Worm (Caenorhabditis elegans): Measurements from ENCODE around the gene dyrb-1.

Gene dyrb-1

ce11 chrII:9078351-9078750, 28.6 kb downstream of the dyrb-1 start:
- TF ChIP-seq ama-1 (optimal IDR thresholded peaks at IDR 0.05) = no peak
- TF ChIP-seq scrt-1 (GFP tag; IDR thresholded peaks at IDR 0.05) = no peak
- TF ChIP-seq hmbx-1 (tag; optimal IDR thresholded peaks at IDR 0.05) = no peak
- no peak for TF ChIP-seq tra-4 (tag; optimal IDR thresholded peaks at IDR 0.05)
- no peak for TF ChIP-seq ceh-13 (GFP tag; optimal IDR thresholded peaks at IDR 0.05)
- no peak for TF ChIP-seq hmg-4 (GFP tag; optimal IDR thresholded peaks at IDR 0.05)
- no peak for TF ChIP-seq aly-1 (tag; optimal IDR thresholded peaks at IDR 0.05)
- TF ChIP-seq tbx-11 (GFP tag; IDR thresholded peaks at IDR 0.05) = no peak
- no peak for TF ChIP-seq F13C5.2 (tag; optimal IDR thresholded peaks at IDR 0.05)
- TF ChIP-seq sea-1 (GFP tag; conservative IDR thresholded peaks at IDR 0.05) = no peak
- TF ChIP-seq ceh-36 (tag; optimal IDR thresholded peaks at IDR 0.05) = no peak
- TF ChIP-seq B0310.2 (tag; optimal IDR thresholded peaks at IDR 0.05) = no peak
- no peak for TF ChIP-seq hnd-1 (tag; optimal IDR thresholded peaks at IDR 0.05)

DNA sequence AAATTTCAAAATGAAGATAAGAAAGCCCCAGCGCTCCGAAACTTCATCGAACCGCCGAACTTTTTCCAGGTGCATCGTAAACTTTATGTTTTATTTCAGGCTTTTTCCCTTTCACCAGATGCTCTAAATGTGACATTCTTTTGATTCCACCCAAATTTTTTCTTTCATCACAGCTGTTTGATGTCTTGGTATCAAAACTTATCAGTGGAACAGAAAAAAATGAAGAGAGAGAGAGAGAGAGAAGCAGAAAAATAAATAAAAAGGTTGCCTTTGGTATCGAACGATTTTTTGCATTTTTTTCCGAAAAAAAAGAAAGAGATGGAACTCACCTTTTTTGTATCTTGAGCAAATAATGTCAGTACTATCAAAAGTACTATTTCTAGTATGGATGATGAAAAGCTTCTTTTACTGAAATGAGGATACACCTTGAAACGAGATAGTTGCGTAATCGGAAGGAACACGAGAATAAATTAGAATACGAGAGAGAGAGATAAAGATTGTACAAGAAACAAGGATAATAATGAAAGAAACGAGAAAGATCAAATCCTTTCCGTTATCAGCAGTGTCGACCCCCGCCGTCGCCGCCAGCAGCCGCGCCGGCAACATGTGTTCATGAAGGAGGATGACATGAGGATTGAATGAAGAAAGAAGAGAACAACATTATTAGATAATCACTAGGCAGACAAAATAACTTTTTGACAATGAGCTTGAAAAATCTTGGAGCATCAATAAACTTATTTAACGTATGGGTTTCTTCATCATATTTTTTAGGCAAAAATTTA, 30.7 kb downstream of the dyrb-1 start:
- TF ChIP-seq pes-1 (GFP tag; IDR thresholded peaks at IDR 0.05) (no peak), flt-1 (GFP tag; IDR thresholded peaks at IDR 0.05) (no peak), B0310.2 (tag; optimal IDR thresholded peaks at IDR 0.05) (no peak), ceh-13 (GFP tag; optimal IDR thresholded peaks at IDR 0.05) (no peak), tbx-11 (GFP tag; IDR thresholded peaks at IDR 0.05) (no peak), scrt-1 (GFP tag; IDR thresholded peaks at IDR 0.05) (no peak), ets-7 (tag; optimal IDR thresholded peaks at IDR 0.05) (no peak), hmg-4 (GFP tag; optimal IDR thresholded peaks at IDR 0.05) (no peak), sea-1 (GFP tag; conservative IDR thresholded peaks at IDR 0.05) (no peak), hmbx-1 (tag; optimal IDR thresholded peaks at IDR 0.05) (no peak), tbx-37 (GFP tag; conservative IDR thresholded peaks at IDR 0.05) (no peak), tra-4 (tag; optimal IDR thresholded peaks at IDR 0.05) (no peak), aly-1 (tag; optimal IDR thresholded peaks at IDR 0.05) (no peak), ceh-36 (tag; optimal IDR thresholded peaks at IDR 0.05) (no peak), hnd-1 (tag; optimal IDR thresholded peaks at IDR 0.05) (no peak), F13C5.2 (tag; optimal IDR thresholded peaks at IDR 0.05) (no peak)

ce11 chrII:9074492-9074891, 32.5 kb downstream of the dyrb-1 start:
- TF ChIP-seq sea-1 (GFP tag; conservative IDR thresholded peaks at IDR 0.05) = no peak
- TF ChIP-seq ets-7 (tag; optimal IDR thresholded peaks at IDR 0.05) = no peak
- no peak for TF ChIP-seq aly-1 (tag; optimal IDR thresholded peaks at IDR 0.05)
- no peak for TF ChIP-seq pes-1 (GFP tag; IDR thresholded peaks at IDR 0.05)
- TF ChIP-seq B0310.2 (tag; optimal IDR thresholded peaks at IDR 0.05) = no peak
- TF ChIP-seq tbx-11 (GFP tag; IDR thresholded peaks at IDR 0.05) = no peak
- TF ChIP-seq hmbx-1 (tag; optimal IDR thresholded peaks at IDR 0.05) = no peak
- TF ChIP-seq scrt-1 (GFP tag; IDR thresholded peaks at IDR 0.05) = no peak
- no peak for TF ChIP-seq ceh-13 (GFP tag; optimal IDR thresholded peaks at IDR 0.05)
- no peak for TF ChIP-seq tbx-37 (GFP tag; conservative IDR thresholded peaks at IDR 0.05)
- no peak for TF ChIP-seq F13C5.2 (tag; optimal IDR thresholded peaks at IDR 0.05)

DNA sequence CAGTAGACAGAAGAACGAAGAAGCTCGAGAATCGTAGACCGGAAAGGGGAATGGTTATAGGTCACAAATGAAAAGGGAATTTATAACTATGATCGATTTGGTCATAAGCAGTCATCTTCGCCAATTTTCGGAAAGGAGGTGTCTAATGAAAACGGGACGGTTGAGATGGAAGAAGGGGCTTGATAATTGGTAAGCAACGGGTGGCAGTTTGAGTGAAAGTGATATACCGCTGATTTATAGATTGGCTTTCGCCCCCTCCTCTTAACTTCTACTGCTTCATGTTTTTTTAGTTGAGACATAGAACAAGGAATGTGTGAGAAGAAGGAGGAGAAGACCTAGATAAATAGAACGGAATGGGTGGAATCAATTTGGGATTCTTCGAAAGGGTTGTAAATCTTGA, 34.2 kb downstream of the dyrb-1 start:
- TF ChIP-seq sea-1 (GFP tag; conservative IDR thresholded peaks at IDR 0.05) = no peak
- no peak for TF ChIP-seq tra-4 (tag; optimal IDR thresholded peaks at IDR 0.05)
- no peak for TF ChIP-seq pes-1 (GFP tag; IDR thresholded peaks at IDR 0.05)
- TF ChIP-seq hmg-4 (GFP tag; optimal IDR thresholded peaks at IDR 0.05) = no peak
- no peak for TF ChIP-seq scrt-1 (GFP tag; IDR thresholded peaks at IDR 0.05)
- TF ChIP-seq ceh-36 (tag; optimal IDR thresholded peaks at IDR 0.05) = no peak
- no peak for TF ChIP-seq ceh-13 (GFP tag; optimal IDR thresholded peaks at IDR 0.05)
- TF ChIP-seq ets-7 (tag; optimal IDR thresholded peaks at IDR 0.05) = no peak
- no peak for TF ChIP-seq ama-1 (optimal IDR thresholded peaks at IDR 0.05)
- no peak for TF ChIP-seq F13C5.2 (tag; optimal IDR thresholded peaks at IDR 0.05)
- TF ChIP-seq tbx-37 (GFP tag; conservative IDR thresholded peaks at IDR 0.05) = no peak
- no peak for TF ChIP-seq hnd-1 (tag; optimal IDR thresholded peaks at IDR 0.05)
- no peak for TF ChIP-seq hmbx-1 (tag; optimal IDR thresholded peaks at IDR 0.05)
- no peak for TF ChIP-seq tbx-11 (GFP tag; IDR thresholded peaks at IDR 0.05)
- TF ChIP-seq flt-1 (GFP tag; IDR thresholded peaks at IDR 0.05) = no peak
- no peak for TF ChIP-seq B0310.2 (tag; optimal IDR thresholded peaks at IDR 0.05)

DNA sequence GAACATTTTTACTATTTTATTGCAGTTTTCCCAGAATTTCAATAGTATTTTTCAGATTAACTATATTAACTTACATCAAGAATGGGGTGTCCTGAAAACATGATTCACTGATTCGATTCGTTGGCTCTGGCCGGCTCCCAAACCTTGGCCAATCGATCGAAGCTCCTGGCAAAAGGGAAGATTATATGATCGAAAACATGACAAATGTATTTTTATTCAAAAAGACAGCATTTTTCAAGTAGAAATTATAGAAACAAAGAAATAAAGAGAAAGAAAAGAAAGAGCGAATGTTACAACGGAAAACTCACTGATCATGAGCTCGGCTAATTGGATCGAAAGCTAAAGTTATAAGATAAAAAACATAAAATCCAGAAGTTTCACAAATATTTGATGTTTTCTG, 36.2 kb downstream of the dyrb-1 start, which contains the start of gene T24B8.4:
T24B8.4 (minus strand) TSS at position 101 of the 400 bp plus-strand sequence.
- no peak for TF ChIP-seq ets-7 (tag; optimal IDR thresholded peaks at IDR 0.05)

DNA sequence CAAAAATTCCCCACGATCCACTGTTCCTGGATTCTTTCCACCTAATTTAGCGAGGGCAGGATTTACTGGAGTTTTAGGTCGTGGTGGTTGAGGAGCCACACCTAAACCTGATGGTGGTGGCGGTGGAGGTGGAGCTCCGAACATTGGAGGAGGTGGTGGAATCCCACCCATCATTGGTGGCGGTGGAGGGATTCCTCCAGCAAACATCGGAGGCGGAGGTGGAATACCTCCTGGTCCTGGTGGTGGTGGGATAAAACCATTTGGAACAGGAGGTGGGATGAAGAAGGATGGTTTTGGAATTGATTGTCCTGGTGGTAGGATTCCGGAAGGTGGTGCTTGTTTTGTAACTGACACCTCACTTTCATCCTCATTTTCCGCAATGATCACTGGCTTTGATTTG, 37.1 kb downstream of the dyrb-1 start:
- TF ChIP-seq aly-1 (tag; optimal IDR thresholded peaks at IDR 0.05) (no peak), ceh-36 (tag; optimal IDR thresholded peaks at IDR 0.05) (no peak), F13C5.2 (tag; optimal IDR thresholded peaks at IDR 0.05) (no peak), tbx-11 (GFP tag; IDR thresholded peaks at IDR 0.05) (no peak), ceh-13 (GFP tag; optimal IDR thresholded peaks at IDR 0.05) (no peak), ets-7 (tag; optimal IDR thresholded peaks at IDR 0.05) (no peak), tra-4 (tag; optimal IDR thresholded peaks at IDR 0.05) (no peak), pes-1 (GFP tag; IDR thresholded peaks at IDR 0.05) (no peak), hmg-4 (GFP tag; optimal IDR thresholded peaks at IDR 0.05) (no peak), sea-1 (GFP tag; conservative IDR thresholded peaks at IDR 0.05) (no peak), scrt-1 (GFP tag; IDR thresholded peaks at IDR 0.05) (no peak)

DNA sequence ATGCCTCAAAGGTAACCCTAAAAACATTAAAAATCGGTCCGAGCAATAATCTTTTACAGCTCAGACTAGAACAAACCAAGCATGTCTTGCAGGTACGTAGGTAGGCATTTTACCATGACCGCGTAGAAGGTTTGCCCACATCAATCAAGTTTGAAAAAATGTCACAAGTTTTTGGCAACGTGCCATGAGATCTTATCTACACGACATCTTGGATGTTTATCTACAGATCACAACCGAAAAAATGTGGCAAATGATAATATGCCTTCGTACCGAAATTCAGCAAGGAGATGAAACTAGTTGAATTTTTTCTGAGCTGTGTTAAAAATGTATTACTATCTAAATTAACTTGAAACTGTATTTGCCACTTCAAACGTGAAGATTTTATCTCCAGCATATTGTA, 42.5 kb downstream of the dyrb-1 start:
- TF ChIP-seq ceh-36 (tag; optimal IDR thresholded peaks at IDR 0.05) (no peak), sea-1 (GFP tag; conservative IDR thresholded peaks at IDR 0.05) (no peak), hmg-4 (GFP tag; optimal IDR thresholded peaks at IDR 0.05) (no peak), hnd-1 (tag; optimal IDR thresholded peaks at IDR 0.05) (no peak), flt-1 (GFP tag; IDR thresholded peaks at IDR 0.05) (no peak), pes-1 (GFP tag; IDR thresholded peaks at IDR 0.05) (no peak), aly-1 (tag; optimal IDR thresholded peaks at IDR 0.05) (no peak), tra-4 (tag; optimal IDR thresholded peaks at IDR 0.05) (no peak), F13C5.2 (tag; optimal IDR thresholded peaks at IDR 0.05) (no peak), tbx-37 (GFP tag; conservative IDR thresholded peaks at IDR 0.05) (no peak), ceh-13 (GFP tag; optimal IDR thresholded peaks at IDR 0.05) (no peak), tbx-11 (GFP tag; IDR thresholded peaks at IDR 0.05) (no peak), hmbx-1 (tag; optimal IDR thresholded peaks at IDR 0.05) (no peak)
